Worm (Caenorhabditis elegans): ENCODE results near the gene athp-1.

DNA sequence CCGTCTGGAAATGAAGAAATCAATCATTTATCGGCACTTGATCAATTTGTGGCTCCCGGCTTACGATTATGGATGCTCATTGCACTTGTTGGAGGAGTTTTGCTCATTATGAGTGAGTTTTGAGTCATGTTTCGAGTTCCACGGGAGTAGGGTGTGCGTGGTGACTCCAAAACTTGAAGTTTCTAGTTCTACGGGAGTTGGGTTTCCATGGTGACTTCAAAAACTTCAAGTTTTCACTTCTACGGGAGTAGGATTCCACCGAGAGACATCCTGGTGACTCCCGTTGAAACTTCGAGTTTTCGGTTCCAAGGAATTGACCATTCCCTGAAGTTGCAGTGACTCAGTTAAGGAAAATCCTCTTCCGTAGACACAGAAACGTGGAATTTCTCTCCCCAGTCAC, 24.7 kb upstream of the athp-1 start:
- TF ChIP-seq ZK546.5 (tag; optimal IDR thresholded peaks at IDR 0.05), result no peak
- TF ChIP-seq nhr-12 (tag; optimal IDR thresholded peaks at IDR 0.05), result no peak
- no peak for TF ChIP-seq ztf-11 (tag; optimal IDR thresholded peaks at IDR 0.05)
- no peak for TF ChIP-seq dmd-4 (tag; optimal IDR thresholded peaks at IDR 0.05)
- TF ChIP-seq egl-27 (tag; optimal IDR thresholded peaks at IDR 0.05), result no peak
- TF ChIP-seq skn-1 (tag; optimal IDR thresholded peaks at IDR 0.05), result no peak
- TF ChIP-seq zag-1 (tag; optimal IDR thresholded peaks at IDR 0.05), result no peak
- no peak for TF ChIP-seq unc-62 (GFP tag; optimal IDR thresholded peaks at IDR 0.05)
- no peak for TF ChIP-seq snpc-4 (tag; optimal IDR thresholded peaks at IDR 0.05)
- TF ChIP-seq nhr-6 (tag; optimal IDR thresholded peaks at IDR 0.05), result no peak
- no peak for TF ChIP-seq nhr-77 (tag; optimal IDR thresholded peaks at IDR 0.05)
- TF ChIP-seq nhr-23 (tag; optimal IDR thresholded peaks at IDR 0.05), result no peak
- no peak for TF ChIP-seq lin-13 (GFP tag; optimal IDR thresholded peaks at IDR 0.05)
- TF ChIP-seq ceh-16 (tag; optimal IDR thresholded peaks at IDR 0.05), result no peak
